Fruit fly (Drosophila melanogaster) whole organism: ENCODE results near the gene Cad74A.

Experiments
- CG8478 ChIP-seq: fragments of >200 bp; optimal IDR thresholded peaks from 2 replicates; lab custom pipeline; 2018; ENCODE audit warnings: inconsistent platforms
- Dll ChIP-seq: fragments of >200 bp; optimal IDR thresholded peaks from 2 replicates; lab custom pipeline; 2017
- EcR ChIP-seq, 2 experiments: fragments of >200 bp; optimal IDR thresholded peaks; 2 replicates each; lab custom pipeline; 2017; ENCODE audit warnings: missing biosample characterization in 2 of 2, missing genetic modification characterization in 2 of 2, missing genetic modification reagents in 2 of 2
- pan ChIP-seq: fragments of >200 bp; optimal IDR thresholded peaks from 2 replicates; lab custom pipeline; 2017
- psq ChIP-seq: fragments of >200 bp; optimal IDR thresholded peaks from 2 replicates; lab custom pipeline; 2017
- usp ChIP-seq: fragments of >200 bp; optimal IDR thresholded peaks from 2 replicates; lab custom pipeline; 2017; ENCODE audit warnings: missing biosample characterization, missing genetic modification characterization, mixed read lengths

Cad74A gene

dm6 chr3L:17325418-17325817 is 53.9 kb downstream of the Cad74A start, which contains the start of gene CG13725:
CG13725 (minus strand) TSS chr3L:17325518.
- no peak for TF ChIP-seq Dll (lab: Kevin White, UChicago)
- TF ChIP-seq EcR (GFP tag; optimal IDR thresholded peaks at IDR 0.05; lab: Kevin White, UChicago) = no peak
- TF ChIP-seq pan (lab: Kevin White, UChicago) = no peak
- no peak for TF ChIP-seq usp (GFP tag; lab: Kevin White, UChicago)
- TF ChIP-seq CG8478 (lab: Kevin White, UChicago) = no peak
- TF ChIP-seq psq (lab: Kevin White, UChicago) = no peak

- TF ChIP-seq EcR (GFP tag; optimal IDR thresholded peaks at IDR 0.05; lab: Kevin White, UChicago) = no peak
- TF ChIP-seq psq (lab: Kevin White, UChicago) = no peak
- no peak for TF ChIP-seq CG8478 (lab: Kevin White, UChicago)
Measured at dm6 chr3L:17322541-17322940, 56.8 kb downstream of the Cad74A start, which contains the start of gene CG13724. CG13724 (plus strand) TSS chr3L:17322841.

- TF ChIP-seq usp (GFP tag; lab: Kevin White, UChicago) (no peak), CG8478 (lab: Kevin White, UChicago) (no peak), pan (lab: Kevin White, UChicago) (no peak), EcR (GFP tag; optimal IDR thresholded peaks at IDR 0.05; lab: Kevin White, UChicago) (no peak), psq (lab: Kevin White, UChicago) (no peak), Dll (lab: Kevin White, UChicago) (no peak)
Measured at dm6 chr3L:17320711-17321110, 58.6 kb downstream of the Cad74A start, which contains the start of gene ND-24L. ND-24L (minus strand) TSS chr3L:17320811.
